Worm (Caenorhabditis elegans) whole organism, late embryonic: ENCODE data around the gene B0281.6.

Source experiments
- K02D7.2 ChIP-seq: sonication (generic microtip); optimal IDR thresholded peaks from 2 replicates; lab custom pipeline; 2017; ENCODE audit warnings: mild to moderate bottlenecking, missing genetic modification characterization, missing compliant biosample characterization
- K09A11.1 ChIP-seq: sonication (generic microtip); optimal IDR thresholded peaks from 2 replicates; lab custom pipeline; 2017; ENCODE audit warnings: antibody characterized with exemption, mild to moderate bottlenecking, missing genetic modification characterization, missing compliant biosample characterization; ENCODE audit not compliant: insufficient read depth
- T23F11.4 ChIP-seq: fragments of 200-800 bp; sonication (Bioruptor generic); optimal IDR thresholded peaks from 2 replicates; lab custom pipeline; 2018; ENCODE audit warnings: mild to moderate bottlenecking, missing genetic modification characterization, missing compliant biosample characterization
- ceh-18 ChIP-seq: sonication (generic microtip); optimal IDR thresholded peaks from 2 replicates; lab custom pipeline; 2016; ENCODE audit warnings: missing genetic modification characterization, missing compliant biosample characterization
- ceh-2 ChIP-seq: sonication (generic microtip); optimal IDR thresholded peaks from 2 replicates; lab custom pipeline; 2016; ENCODE audit warnings: missing genotype, missing genetic modification characterization, missing compliant biosample characterization
- ceh-24 ChIP-seq: sonication (generic microtip); optimal IDR thresholded peaks from 2 replicates; lab custom pipeline; 2016; ENCODE audit warnings: mild to moderate bottlenecking, missing genetic modification characterization, missing compliant biosample characterization
- ceh-30 ChIP-seq: fragments of 150-350 bp; optimal IDR thresholded peaks from 2 replicates; lab custom pipeline; 2014; ENCODE audit warnings: missing biosample characterization, missing genetic modification characterization
- ceh-31 ChIP-seq: sonication (generic microtip); optimal IDR thresholded peaks from 2 replicates; lab custom pipeline; 2016; ENCODE audit warnings: missing genetic modification characterization, missing compliant biosample characterization
- ceh-45 ChIP-seq: fragments of 200-800 bp; sonication (Bioruptor generic); IDR thresholded peaks from 2 replicates; pipeline ENCODE4 v1.3.6; 2022; ENCODE audit warnings: missing genetic modification reagents, missing genetic modification characterization, missing compliant biosample characterization
- ceh-9 ChIP-seq: sonication (generic microtip); optimal IDR thresholded peaks from 2 replicates; lab custom pipeline; 2016; ENCODE audit warnings: mild to moderate bottlenecking, missing genetic modification characterization, inconsistent platforms, missing compliant biosample characterization
- che-1 ChIP-seq: sonication (generic microtip); optimal IDR thresholded peaks from 2 replicates; lab custom pipeline; 2016; ENCODE audit warnings: mild to moderate bottlenecking, missing genetic modification characterization, missing compliant biosample characterization
- dve-1 ChIP-seq: sonication (generic microtip); optimal IDR thresholded peaks from 2 replicates; lab custom pipeline; 2017; ENCODE audit warnings: antibody characterized with exemption, mild to moderate bottlenecking, missing genetic modification characterization, missing compliant biosample characterization
- elt-2 ChIP-seq: sonication (generic microtip); optimal IDR thresholded peaks from 2 replicates; lab custom pipeline; 2016; ENCODE audit warnings: missing genetic modification reagents, missing genetic modification characterization, missing compliant biosample characterization
- elt-4 ChIP-seq: sonication (generic microtip); optimal IDR thresholded peaks from 2 replicates; lab custom pipeline; 2016; ENCODE audit warnings: missing genetic modification characterization, missing compliant biosample characterization
- fax-1 ChIP-seq: sonication (generic microtip); optimal IDR thresholded peaks from 2 replicates; lab custom pipeline; 2016; ENCODE audit warnings: missing genotype, missing genetic modification characterization, missing compliant biosample characterization
- fkh-10 ChIP-seq: fragments of 150-350 bp; optimal IDR thresholded peaks from 2 replicates; lab custom pipeline; 2014; ENCODE audit warnings: missing biosample characterization, missing genetic modification reagents, missing genetic modification characterization
- gmeb-2 ChIP-seq: sonication (generic microtip); optimal IDR thresholded peaks from 2 replicates; lab custom pipeline; 2016; ENCODE audit warnings: missing genetic modification characterization, inconsistent platforms, missing compliant biosample characterization
- hlh-30 ChIP-seq: sonication (generic microtip); optimal IDR thresholded peaks from 2 replicates; lab custom pipeline; 2017; ENCODE audit warnings: antibody characterized with exemption, missing genetic modification characterization, missing compliant biosample characterization; ENCODE audit not compliant: insufficient read depth
- hlh-6 ChIP-seq: sonication (generic microtip); optimal IDR thresholded peaks from 2 replicates; lab custom pipeline; 2016; ENCODE audit warnings: missing genotype, missing genetic modification characterization, missing compliant biosample characterization
- lin-11 ChIP-seq: fragments of 200-800 bp; sonication (Bioruptor generic); optimal IDR thresholded peaks from 2 replicates; lab custom pipeline; 2018; ENCODE audit warnings: mild to moderate bottlenecking, missing genetic modification characterization, missing compliant biosample characterization
- mec-3 ChIP-seq: sonication (generic microtip); optimal IDR thresholded peaks from 2 replicates; lab custom pipeline; 2016; ENCODE audit warnings: borderline replicate concordance, missing genetic modification characterization, missing compliant biosample characterization
- nfya-1 ChIP-seq: sonication (generic microtip); optimal IDR thresholded peaks from 2 replicates; lab custom pipeline; 2017; ENCODE audit warnings: missing genetic modification characterization, mild to moderate bottlenecking, missing compliant biosample characterization, antibody characterized with exemption, moderate library complexity
- nhr-11 ChIP-seq: fragments of 150-350 bp; optimal IDR thresholded peaks from 2 replicates; lab custom pipeline; 2014; ENCODE audit warnings: missing biosample characterization, missing genetic modification characterization
- npax-4 ChIP-seq: sonication (generic microtip); optimal IDR thresholded peaks from 2 replicates; lab custom pipeline; 2016; ENCODE audit warnings: missing genetic modification characterization, missing compliant biosample characterization
- pag-3 ChIP-seq: sonication (generic microtip); optimal IDR thresholded peaks from 2 replicates; lab custom pipeline; 2016; ENCODE audit warnings: missing compliant biosample characterization, missing genetic modification characterization, borderline replicate concordance
- pha-4 ChIP-seq: fragments of 150-350 bp; optimal IDR thresholded peaks from 2 replicates; lab custom pipeline; 2018; ENCODE audit warnings: missing biosample characterization, missing genetic modification reagents, missing genetic modification characterization
- pros-1 ChIP-seq: fragments of 150-350 bp; optimal IDR thresholded peaks from 2 replicates; lab custom pipeline; 2014; ENCODE audit warnings: missing biosample characterization, missing genetic modification reagents, missing genetic modification characterization
- ref-2 ChIP-seq: sonication (generic microtip); optimal IDR thresholded peaks from 2 replicates; lab custom pipeline; 2016; ENCODE audit warnings: missing genetic modification characterization, missing compliant biosample characterization
- sox-2 ChIP-seq: fragments of 200-800 bp; sonication (Bioruptor generic); IDR thresholded peaks from 2 replicates; pipeline ENCODE4 v1.3.6; 2022; ENCODE audit warnings: missing genetic modification reagents, missing genetic modification characterization, missing compliant biosample characterization
- sox-4 ChIP-seq: sonication (generic microtip); optimal IDR thresholded peaks from 2 replicates; lab custom pipeline; 2017; ENCODE audit warnings: mild to moderate bottlenecking, missing genetic modification characterization, inconsistent platforms, missing compliant biosample characterization
- tbx-7 ChIP-seq: sonication (generic microtip); optimal IDR thresholded peaks from 2 replicates; lab custom pipeline; 2016; ENCODE audit warnings: missing genotype, missing genetic modification characterization, missing compliant biosample characterization
- ttx-3 ChIP-seq: sonication (generic microtip); optimal IDR thresholded peaks from 2 replicates; lab custom pipeline; 2016; ENCODE audit warnings: missing genetic modification reagents, missing genetic modification characterization, missing compliant biosample characterization
- unc-3 ChIP-seq, 2 experiments: fragments of 200-800 bp in 1 of 2; sonication (Bioruptor generic) in 1 of 2; sonication (generic microtip) in 1 of 2; conservative IDR thresholded peaks in 1 of 2; optimal IDR thresholded peaks in 1 of 2; 2 replicates each; pipeline versions ENCODE4 v1.3.6 to Lab custom; 2016 to 2022; ENCODE audit warnings: missing compliant biosample characterization in 2 of 2, missing genetic modification characterization in 2 of 2, missing genetic modification reagents in 1 of 2
- unc-42 ChIP-seq: sonication (generic microtip); optimal IDR thresholded peaks from 2 replicates; lab custom pipeline; 2016; ENCODE audit warnings: missing genotype, missing genetic modification characterization, missing compliant biosample characterization
- unc-55 ChIP-seq: sonication (generic microtip); optimal IDR thresholded peaks from 2 replicates; lab custom pipeline; 2017; ENCODE audit warnings: missing biosample characterization, missing genetic modification reagents, missing genetic modification characterization
- unc-86 ChIP-seq: sonication (generic microtip); optimal IDR thresholded peaks from 2 replicates; lab custom pipeline; 2016; ENCODE audit warnings: missing genetic modification characterization, missing compliant biosample characterization
- zip-5 ChIP-seq: sonication (generic microtip); optimal IDR thresholded peaks from 2 replicates; lab custom pipeline; 2016; ENCODE audit warnings: missing genetic modification characterization, missing compliant biosample characterization

The B0281.6 gene

ce11 chrII:2306741-2307140 is 4.5 kb upstream of the B0281.6 start, which contains the start of gene B0281.3:
Gene B0281.3, plus strand, starts transcription at chrII:2307041.
- TF ChIP-seq lin-11 (tag; lab: Kevin White, UChicago) (no peak), K02D7.2 (tag; lab: Kevin White, UChicago) (no peak), ttx-3 (no peak), elt-4 (tag; lab: Kevin White, UChicago) (no peak), T23F11.4 (GFP tag; lab: Kevin White, UChicago) (no peak), unc-55 (GFP tag; lab: Kevin White, UChicago) (no peak), unc-42 (tag; lab: Kevin White, UChicago) (no peak), elt-2 (tag; lab: Kevin White, UChicago) (no peak), nhr-11 (tag; lab: Kevin White, UChicago) (no peak), ceh-45 (GFP tag; lab: Robert Waterston, UW) (no peak), unc-86 (tag; lab: Kevin White, UChicago) (no peak), che-1 (no peak), ceh-9 (no peak)

- no peak for TF ChIP-seq pha-4 (tag; lab: Kevin White, UChicago)
- no peak for TF ChIP-seq elt-2 (tag; lab: Kevin White, UChicago)
- no peak for TF ChIP-seq ceh-2 (tag; lab: Kevin White, UChicago)
- no peak for TF ChIP-seq ref-2 (tag; lab: Kevin White, UChicago)
- no peak for TF ChIP-seq unc-3 (GFP tag; conservative IDR thresholded peaks at IDR 0.05; lab: Robert Waterston, UW)
- no peak for TF ChIP-seq unc-3 (tag; optimal IDR thresholded peaks at IDR 0.05; lab: Kevin White, UChicago)
- TF ChIP-seq, all 69 proteins: peak for 0
These were observed 3.3 kb upstream of the B0281.6 start for ce11 chrII:2305507-2305906.

ce11 chrII:2304575-2304974 is 2.3 kb upstream of the B0281.6 start:
- TF ChIP-seq fax-1 (tag; lab: Kevin White, UChicago) (no peak), sox-4 (tag; lab: Kevin White, UChicago) (no peak), ceh-45 (GFP tag; lab: Robert Waterston, UW) (no peak), zip-5 (tag; lab: Kevin White, UChicago) (no peak), pha-4 (tag; lab: Kevin White, UChicago) (no peak), ceh-30 (no peak), nhr-11 (tag; lab: Kevin White, UChicago) (no peak), nfya-1 (no peak), hlh-30 (tag; lab: Kevin White, UChicago) (no peak), hlh-6 (tag; lab: Kevin White, UChicago) (no peak), fkh-10 (GFP tag; lab: Kevin White, UChicago) (no peak), ceh-24 (tag; lab: Kevin White, UChicago) (no peak)
- TF ChIP-seq, all 69 proteins: peak for 0

ce11 chrII:2300861-2301260 is 1.4 kb downstream of the B0281.6 start, which contains the start of gene B0281.5:
Gene B0281.5, minus strand, starts transcription at chrII:2300961.
- TF ChIP-seq T23F11.4 (GFP tag; lab: Kevin White, UChicago) (no peak), pag-3 (tag; lab: Kevin White, UChicago) (no peak), unc-42 (tag; lab: Kevin White, UChicago) (no peak), ref-2 (tag; lab: Kevin White, UChicago) (no peak), hlh-6 (tag; lab: Kevin White, UChicago) (no peak), K09A11.1 (tag; lab: Kevin White, UChicago) (no peak), dve-1 (tag; lab: Kevin White, UChicago) (no peak), sox-4 (tag; lab: Kevin White, UChicago) (no peak), ceh-18 (no peak), gmeb-2 (tag; lab: Kevin White, UChicago) (no peak), tbx-7 (tag; lab: Kevin White, UChicago) (no peak), nhr-11 (tag; lab: Kevin White, UChicago) (no peak), pros-1 (tag; lab: Kevin White, UChicago) (no peak), mec-3 (tag; lab: Kevin White, UChicago) (no peak), sox-2 (no peak), npax-4 (tag; lab: Kevin White, UChicago) (no peak), ceh-31 (tag; lab: Kevin White, UChicago) (no peak)
